Worm (Caenorhabditis elegans) whole organism, mixed stage, embryonic: ENCODE data around the gene Y48C3A.5.

Source experiments
- M03D4.4 ChIP-seq: sonication (generic microtip); optimal IDR thresholded peaks from 2 replicates; lab custom pipeline; 2017; ENCODE audit warnings: mild to moderate bottlenecking, missing genetic modification characterization, missing compliant biosample characterization
- bed-3 ChIP-seq: fragments of 200-800 bp; sonication (Bioruptor generic); optimal IDR thresholded peaks from 3 replicates; lab custom pipeline; 2018; ENCODE audit warnings: mild to moderate bottlenecking, missing genetic modification characterization, moderate library complexity, missing compliant biosample characterization
- blmp-1 ChIP-seq: fragments of 150-350 bp; optimal IDR thresholded peaks from 2 replicates; lab custom pipeline; 2014; ENCODE audit warnings: missing biosample characterization, missing genetic modification characterization
- ceh-39 ChIP-seq: fragments of 150-350 bp; optimal IDR thresholded peaks from 2 replicates; lab custom pipeline; 2014; ENCODE audit warnings: missing biosample characterization, missing genetic modification characterization
- ceh-83 ChIP-seq: fragments of 200-800 bp; sonication (Bioruptor generic); optimal IDR thresholded peaks from 2 replicates; lab custom pipeline; 2018; ENCODE audit warnings: mild to moderate bottlenecking, missing genetic modification characterization, missing compliant biosample characterization
- ces-1 ChIP-seq: fragments of 150-350 bp; optimal IDR thresholded peaks from 2 replicates; lab custom pipeline; 2014; ENCODE audit warnings: missing biosample characterization, missing genetic modification reagents, missing genetic modification characterization
- elt-1 ChIP-seq: sonication (generic microtip); optimal IDR thresholded peaks from 2 replicates; lab custom pipeline; 2017; ENCODE audit warnings: missing genetic modification characterization, mild to moderate bottlenecking, missing compliant biosample characterization, antibody characterized with exemption, moderate library complexity, borderline replicate concordance; ENCODE audit not compliant: insufficient read depth
- elt-3 ChIP-seq: fragments of 150-350 bp; optimal IDR thresholded peaks from 2 replicates; lab custom pipeline; 2014; ENCODE audit warnings: missing biosample characterization, missing genetic modification characterization
- flh-1 ChIP-seq: fragments of 200-800 bp; sonication (Bioruptor generic); optimal IDR thresholded peaks from 2 replicates; lab custom pipeline; 2018; ENCODE audit warnings: mild to moderate bottlenecking, missing genetic modification characterization, moderate library complexity, missing compliant biosample characterization
- ham-2 ChIP-seq: fragments of 200-800 bp; sonication (Bioruptor generic); optimal IDR thresholded peaks from 2 replicates; lab custom pipeline; 2018; ENCODE audit warnings: mild to moderate bottlenecking, missing genetic modification characterization, missing compliant biosample characterization
- lin-32 ChIP-seq: fragments of 200-800 bp; sonication (Bioruptor generic); optimal IDR thresholded peaks from 2 replicates; lab custom pipeline; 2018; ENCODE audit warnings: mild to moderate bottlenecking, missing genetic modification characterization, missing compliant biosample characterization
- mab-5 ChIP-seq: fragments of 150-350 bp; optimal IDR thresholded peaks from 2 replicates; lab custom pipeline; 2014; ENCODE audit warnings: missing biosample characterization, missing genetic modification characterization
- nhr-12 ChIP-seq: fragments of 150-350 bp; optimal IDR thresholded peaks from 2 replicates; lab custom pipeline; 2014; ENCODE audit warnings: missing biosample characterization, missing genetic modification characterization
- nhr-2 ChIP-seq: fragments of 150-350 bp; optimal IDR thresholded peaks from 2 replicates; lab custom pipeline; 2014; ENCODE audit warnings: missing biosample characterization, missing genetic modification characterization
- nhr-237 ChIP-seq: fragments of 150-350 bp; optimal IDR thresholded peaks from 2 replicates; lab custom pipeline; 2014; ENCODE audit warnings: missing biosample characterization, missing genetic modification characterization
- pha-4 ChIP-seq: fragments of 150-350 bp; optimal IDR thresholded peaks from 2 replicates; lab custom pipeline; 2018; ENCODE audit warnings: missing biosample characterization, missing genetic modification reagents, missing genetic modification characterization
- sem-2 ChIP-seq: fragments of 200-800 bp; sonication (Bioruptor generic); optimal IDR thresholded peaks from 2 replicates; lab custom pipeline; 2018; ENCODE audit warnings: mild to moderate bottlenecking, missing genetic modification characterization, missing compliant biosample characterization
- snpc-4 ChIP-seq: fragments of 150-350 bp; optimal IDR thresholded peaks from 2 replicates; lab custom pipeline; 2014; ENCODE audit warnings: missing biosample characterization, missing genetic modification characterization
- tbx-8 ChIP-seq: fragments of 200-800 bp; sonication (Bioruptor generic); optimal IDR thresholded peaks from 2 replicates; lab custom pipeline; 2018; ENCODE audit warnings: mild to moderate bottlenecking, missing genetic modification characterization, moderate library complexity, missing compliant biosample characterization
- unc-120 ChIP-seq: sonication (generic microtip); optimal IDR thresholded peaks from 2 replicates; lab custom pipeline; 2017; ENCODE audit warnings: missing genetic modification characterization, missing compliant biosample characterization; ENCODE audit not compliant: poor library complexity, severe bottlenecking
- unc-39 ChIP-seq: fragments of 150-350 bp; optimal IDR thresholded peaks from 2 replicates; lab custom pipeline; 2014; ENCODE audit warnings: missing biosample characterization, missing genetic modification characterization
- unc-62 ChIP-seq: fragments of 150-350 bp; optimal IDR thresholded peaks from 2 replicates; lab custom pipeline; 2014; ENCODE audit warnings: missing biosample characterization, missing genetic modification reagents, missing genetic modification characterization
- zip-8 ChIP-seq: fragments of 150-350 bp; optimal IDR thresholded peaks from 2 replicates; lab custom pipeline; 2014; ENCODE audit warnings: missing biosample characterization, missing genetic modification characterization

Y48C3A.5 gene

DNA sequence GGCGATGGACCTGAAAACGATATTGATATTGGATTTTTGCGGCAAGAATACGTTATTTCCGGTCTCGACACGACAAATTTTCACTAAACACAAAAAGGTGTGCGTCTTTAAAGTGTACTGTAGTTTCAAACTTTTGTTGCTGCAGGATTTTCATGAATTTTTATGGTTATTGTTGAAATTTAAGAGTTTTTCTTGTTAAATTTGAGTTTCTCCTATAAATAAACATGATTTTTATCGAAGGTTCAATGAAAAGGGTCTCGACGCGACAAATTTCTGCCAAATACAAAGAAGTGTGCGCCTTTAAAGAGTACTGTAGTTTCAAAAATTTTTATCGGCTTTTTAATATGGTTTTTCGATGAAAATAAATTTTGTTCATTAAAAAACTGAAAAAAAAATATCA is 69.1 kb downstream of the Y48C3A.5 start:
- no peak for TF ChIP-seq mab-5 (tag; lab: Kevin White, UChicago)
- no peak for TF ChIP-seq elt-3 (tag; lab: Kevin White, UChicago)
- no peak for TF ChIP-seq nhr-12 (tag; lab: Kevin White, UChicago)
- TF ChIP-seq unc-120 (tag; lab: Kevin White, UChicago), result no peak
- no peak for TF ChIP-seq tbx-8
- TF ChIP-seq lin-32 (GFP tag; lab: Kevin White, UChicago), result no peak
- TF ChIP-seq flh-1, result no peak
- no peak for TF ChIP-seq ceh-83 (GFP tag; lab: Kevin White, UChicago)
- TF ChIP-seq ces-1 (GFP tag; lab: Kevin White, UChicago), result no peak
- no peak for TF ChIP-seq blmp-1 (tag; lab: Kevin White, UChicago)
- no peak for TF ChIP-seq ceh-39 (tag; lab: Kevin White, UChicago)
- no peak for TF ChIP-seq nhr-237 (tag; lab: Kevin White, UChicago)
- no peak for TF ChIP-seq nhr-2 (tag; lab: Kevin White, UChicago)
- TF ChIP-seq sem-2, result no peak
- no peak for TF ChIP-seq bed-3 (GFP tag; lab: Kevin White, UChicago)
- TF ChIP-seq elt-1, result no peak
- TF ChIP-seq M03D4.4 (tag; lab: Kevin White, UChicago), result no peak
- no peak for TF ChIP-seq unc-62 (GFP tag; lab: Kevin White, UChicago)
- no peak for TF ChIP-seq unc-39 (tag; lab: Kevin White, UChicago)
- no peak for TF ChIP-seq zip-8 (tag; lab: Kevin White, UChicago)
- TF ChIP-seq, all 35 proteins: peak for 0

- TF ChIP-seq M03D4.4 (tag; lab: Kevin White, UChicago) (no peak), snpc-4 (tag; lab: Kevin White, UChicago) (no peak), pha-4 (tag; lab: Kevin White, UChicago) (no peak), ceh-39 (tag; lab: Kevin White, UChicago) (no peak), ces-1 (GFP tag; lab: Kevin White, UChicago) (no peak), sem-2 (no peak), ham-2 (GFP tag; lab: Kevin White, UChicago) (no peak), ceh-83 (GFP tag; lab: Kevin White, UChicago) (no peak), unc-120 (tag; lab: Kevin White, UChicago) (no peak), elt-1 (no peak), bed-3 (GFP tag; lab: Kevin White, UChicago) (no peak)
- TF ChIP-seq, all 35 proteins: peak for 0
Measured at ce11 chrII:13341320-13341719, 70.4 kb downstream of the Y48C3A.5 start.
